Fruit fly (Drosophila melanogaster): ENCODE data around the gene Itgbn.

The Itgbn gene

DNA sequence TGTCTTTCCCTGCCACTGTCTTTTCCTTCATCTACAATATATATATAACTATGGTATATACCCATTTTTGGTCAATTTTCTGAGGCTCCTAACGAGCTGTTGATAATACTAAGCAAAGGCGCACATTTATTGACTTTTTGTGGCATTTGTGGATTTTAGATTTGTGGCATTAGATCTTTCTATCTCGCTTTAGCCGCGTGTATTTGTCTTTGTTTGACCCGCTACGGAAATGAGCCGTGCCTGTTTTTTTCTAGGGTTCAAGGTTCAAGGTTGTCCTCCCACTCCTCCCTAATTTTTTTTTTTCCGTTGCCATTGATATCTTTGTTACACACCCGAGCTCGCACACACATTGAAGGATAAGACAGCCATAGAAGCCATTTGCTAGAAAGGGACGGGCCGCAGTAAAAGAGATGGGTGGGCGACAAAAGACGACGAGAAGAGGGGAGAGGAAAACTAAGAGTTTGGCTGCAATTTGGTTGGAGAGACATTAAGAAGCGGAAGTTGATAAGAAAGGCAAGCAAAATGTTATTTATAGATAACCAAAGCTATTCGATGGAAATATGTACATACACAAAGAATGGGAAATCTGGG, 13.2 kb upstream of the Itgbn start (continued):
- TF ChIP-seq CG8281 (tag; optimal IDR thresholded peaks at IDR 0.05) = no peak
- TF ChIP-seq Blimp-1 (GFP tag; optimal IDR thresholded peaks at IDR 0.05) = no peak
- TF ChIP-seq CG4707 (GFP tag; optimal IDR thresholded peaks at IDR 0.05) = peak; percentile 10
- no peak for TF ChIP-seq sima (GFP tag; optimal IDR thresholded peaks at IDR 0.05)
- no peak for TF ChIP-seq CG12391 (tag; optimal IDR thresholded peaks at IDR 0.05)
- no peak for TF ChIP-seq scrt (GFP tag; optimal IDR thresholded peaks at IDR 0.05)
- TF ChIP-seq cad (GFP tag; optimal IDR thresholded peaks at IDR 0.05) = no peak
- TF ChIP-seq Drgx (GFP tag; IDR thresholded peaks at IDR 0.05) = no peak
- TF ChIP-seq CG2875 (GFP tag; optimal IDR thresholded peaks at IDR 0.05) = no peak
- no peak for TF ChIP-seq CG31224 (GFP tag; IDR thresholded peaks at IDR 0.05)
- no peak for TF ChIP-seq nerfin-2 (GFP tag; IDR thresholded peaks at IDR 0.05; ENCODE audit: partially characterized antibody)
- no peak for TF ChIP-seq lbe (GFP tag; optimal IDR thresholded peaks at IDR 0.05)
- no peak for TF ChIP-seq org-1 (GFP tag; optimal IDR thresholded peaks at IDR 0.05)
- no peak for TF ChIP-seq H15 (GFP tag; IDR thresholded peaks at IDR 0.05)
- no peak for TF ChIP-seq Mrtf (GFP tag; IDR thresholded peaks at IDR 0.05)
- TF ChIP-seq fu2 (GFP tag; optimal IDR thresholded peaks at IDR 0.05) = no peak
- TF ChIP-seq CG1647 (GFP tag; optimal IDR thresholded peaks at IDR 0.05) = no peak
- TF ChIP-seq pzg (GFP tag; optimal IDR thresholded peaks at IDR 0.05) = no peak
- TF ChIP-seq unc-4 (GFP tag; IDR thresholded peaks at IDR 0.05; ENCODE audit: partially characterized antibody) = no peak
- TF ChIP-seq Sry-β (GFP tag; optimal IDR thresholded peaks at IDR 0.05) = no peak
- TF ChIP-seq twi (tag; optimal IDR thresholded peaks at IDR 0.05) = peak; percentile 15
- TF ChIP-seq CG8478 (optimal IDR thresholded peaks at IDR 0.05) = no peak
- no peak for TF ChIP-seq CG10209 (GFP tag; optimal IDR thresholded peaks at IDR 0.05)
- no peak for TF ChIP-seq jumu (GFP tag; optimal IDR thresholded peaks at IDR 0.05)
- no peak for TF ChIP-seq CG8924 (tag; optimal IDR thresholded peaks at IDR 0.05)
- no peak for TF ChIP-seq en (GFP tag; optimal IDR thresholded peaks at IDR 0.05)
- TF ChIP-seq CG7786 (GFP tag; optimal IDR thresholded peaks at IDR 0.05) = no peak
- no peak for TF ChIP-seq lab (GFP tag; optimal IDR thresholded peaks at IDR 0.05)
- no peak for TF ChIP-seq CG18599 (GFP tag; optimal IDR thresholded peaks at IDR 0.05)
- peak; percentile 83 for TF ChIP-seq crol (GFP tag; IDR thresholded peaks at IDR 0.05)
- no peak for TF ChIP-seq CG2889 (GFP tag; IDR thresholded peaks at IDR 0.05)
- no peak for TF ChIP-seq NC2β (GFP tag; optimal IDR thresholded peaks at IDR 0.05)
- no peak for TF ChIP-seq CG11247 (GFP tag; IDR thresholded peaks at IDR 0.05)
- no peak for TF ChIP-seq NK7.1 (GFP tag; optimal IDR thresholded peaks at IDR 0.05)
- TF ChIP-seq Dp (GFP tag; optimal IDR thresholded peaks at IDR 0.05) = no peak
- TF ChIP-seq lilli (GFP tag; optimal IDR thresholded peaks at IDR 0.05) = no peak
- TF ChIP-seq dmrt11E (tag; optimal IDR thresholded peaks at IDR 0.05) = no peak
- no peak for TF ChIP-seq tap (tag; optimal IDR thresholded peaks at IDR 0.05)
- TF ChIP-seq Dek (tag; optimal IDR thresholded peaks at IDR 0.05) = no peak
- TF ChIP-seq CG3847 (GFP tag; IDR thresholded peaks at IDR 0.05) = no peak
- TF ChIP-seq pho (GFP tag; optimal IDR thresholded peaks at IDR 0.05) = no peak
- no peak for TF ChIP-seq CG15011 (GFP tag; optimal IDR thresholded peaks at IDR 0.05)
- no peak for TF ChIP-seq abd-A (tag; optimal IDR thresholded peaks at IDR 0.05)
- peak; percentile 15 for TF ChIP-seq cg (GFP tag; optimal IDR thresholded peaks at IDR 0.05)
- TF ChIP-seq Chrac-16 (GFP tag; optimal IDR thresholded peaks at IDR 0.05) = no peak
- TF ChIP-seq CG8944 (GFP tag; optimal IDR thresholded peaks at IDR 0.05) = no peak
- TF ChIP-seq zen (tag; optimal IDR thresholded peaks at IDR 0.05) = peak; percentile 44
- no peak for TF ChIP-seq stwl (tag; optimal IDR thresholded peaks at IDR 0.05)
- no peak for TF ChIP-seq Side (GFP tag; optimal IDR thresholded peaks at IDR 0.05)
- TF ChIP-seq crc (GFP tag; optimal IDR thresholded peaks at IDR 0.05) = no peak
- TF ChIP-seq CG1602 (GFP tag; optimal IDR thresholded peaks at IDR 0.05) = no peak

Measured in whole organism, embryonic.